Fruit fly (Drosophila melanogaster): ENCODE data around the gene Grip.

Grip gene

dm6 chrX:5969860-5970665, 4.0 kb downstream of the Grip start (continued):
- TF ChIP-seq CG2116 (GFP tag; optimal IDR thresholded peaks at IDR 0.05) (no peak), CG5245 (GFP tag; optimal IDR thresholded peaks at IDR 0.05) (no peak), BtbVII (GFP tag; optimal IDR thresholded peaks at IDR 0.05) (no peak), dmrt11E (tag; optimal IDR thresholded peaks at IDR 0.05) (peak; percentile 60), emc (GFP tag; optimal IDR thresholded peaks at IDR 0.05) (no peak), oc (tag; optimal IDR thresholded peaks at IDR 0.05) (no peak), CG34224 (GFP tag; IDR thresholded peaks at IDR 0.05; ENCODE audit: partially characterized antibody) (no peak), Myb (GFP tag; optimal IDR thresholded peaks at IDR 0.05) (no peak), Fer2 (tag; optimal IDR thresholded peaks at IDR 0.05) (no peak), CG7928 (GFP tag; optimal IDR thresholded peaks at IDR 0.05) (no peak), ranshi (GFP tag; IDR thresholded peaks at IDR 0.05) (peak; percentile 16; the same call in 1 of the 2 replicates), ind (GFP tag; optimal IDR thresholded peaks at IDR 0.05) (no peak), psq (GFP tag; optimal IDR thresholded peaks at IDR 0.05) (no peak), CG6765 (GFP tag; optimal IDR thresholded peaks at IDR 0.05) (no peak), CG12299 (tag; optimal IDR thresholded peaks at IDR 0.05) (no peak), CG6272 (GFP tag; IDR thresholded peaks at IDR 0.05) (0 out of 2 replicates have a peak, but pooled peaks have one; percentile 17), Oaz (GFP tag; IDR thresholded peaks at IDR 0.05) (peak; percentile 18; the same call in 1 of the 2 replicates), Dad (GFP tag; optimal IDR thresholded peaks at IDR 0.05) (no peak), CG12744 (GFP tag; optimal IDR thresholded peaks at IDR 0.05) (no peak), CG1529 (GFP tag; optimal IDR thresholded peaks at IDR 0.05) (peak; percentile 13), CG31365 (tag; optimal IDR thresholded peaks at IDR 0.05) (no peak), phol (tag; optimal IDR thresholded peaks at IDR 0.05) (peak; percentile 52), ro (GFP tag; IDR thresholded peaks at IDR 0.05) (no peak), esg (GFP tag; conservative IDR thresholded peaks at IDR 0.05) (peak; percentile 45), nau (GFP tag; optimal IDR thresholded peaks at IDR 0.05) (peak; percentile 21), fu2 (GFP tag; optimal IDR thresholded peaks at IDR 0.05) (no peak), CG7745 (tag; optimal IDR thresholded peaks at IDR 0.05) (no peak), Bdp1 (GFP tag; optimal IDR thresholded peaks at IDR 0.05) (no peak), H15 (GFP tag; IDR thresholded peaks at IDR 0.05) (no peak), CG4730 (GFP tag; IDR thresholded peaks at IDR 0.05) (peak; percentile 25; the same call in 1 of the 2 replicates), CG2875 (GFP tag; optimal IDR thresholded peaks at IDR 0.05) (no peak), MBD-R2 (GFP tag; IDR thresholded peaks at IDR 0.05) (no peak), YL-1 (GFP tag; optimal IDR thresholded peaks at IDR 0.05) (no peak), HmgZ (tag; optimal IDR thresholded peaks at IDR 0.05) (no peak), stc (GFP tag; IDR thresholded peaks at IDR 0.05) (no peak), B-H2 (GFP tag; optimal IDR thresholded peaks at IDR 0.05) (no peak), sqz (GFP tag; optimal IDR thresholded peaks at IDR 0.05) (peak; percentile 45), Doc3 (GFP tag; IDR thresholded peaks at IDR 0.05; ENCODE audit: partially characterized antibody) (no peak), CG4617 (GFP tag; optimal IDR thresholded peaks at IDR 0.05; ENCODE audit: borderline replicate concordance) (no peak), TFAM (GFP tag; optimal IDR thresholded peaks at IDR 0.05) (no peak), unc-4 (GFP tag; IDR thresholded peaks at IDR 0.05; ENCODE audit: partially characterized antibody) (no peak), CG17361 (GFP tag; IDR thresholded peaks at IDR 0.05) (peak; percentile 79), CG4282 (GFP tag; optimal IDR thresholded peaks at IDR 0.05) (no peak), CG4328 (GFP tag; optimal IDR thresholded peaks at IDR 0.05) (peak; percentile 37), slbo (GFP tag; IDR thresholded peaks at IDR 0.05) (peak; percentile 45), CG10431 (GFP tag; optimal IDR thresholded peaks at IDR 0.05) (no peak), CG12769 (tag; optimal IDR thresholded peaks at IDR 0.05) (peak; percentile 3), exex (tag; optimal IDR thresholded peaks at IDR 0.05) (no peak), odd (GFP tag; optimal IDR thresholded peaks at IDR 0.05) (peak; percentile 1), CG8944 (GFP tag; optimal IDR thresholded peaks at IDR 0.05) (no peak)
